Worm (Caenorhabditis elegans) whole organism, L3 larva: ENCODE measurements around the gene mec-4.
"Not testable (repeated sequence)": the region's sequence is repeated elsewhere in the genome, so short reads cannot be mapped to it uniquely, and the experiment has no call there.

Experiments
- R02D3.7 ChIP-seq: fragments of 150-350 bp; optimal IDR thresholded peaks from 2 replicates; lab custom pipeline; 2014; ENCODE audit warnings: missing biosample characterization, missing genetic modification characterization
- aly-2 ChIP-seq: fragments of 150-350 bp; optimal IDR thresholded peaks from 2 replicates; lab custom pipeline; 2014; ENCODE audit warnings: missing biosample characterization, missing genetic modification characterization
- ama-1 ChIP-seq: fragments of 150-350 bp; optimal IDR thresholded peaks from 2 replicates; lab custom pipeline; 2018
- ceh-16 ChIP-seq: sonication (generic microtip); optimal IDR thresholded peaks from 2 replicates; lab custom pipeline; 2017; ENCODE audit warnings: missing biosample characterization, missing genetic modification characterization
- ceh-82 ChIP-seq: fragments of 150-350 bp; optimal IDR thresholded peaks from 2 replicates; lab custom pipeline; 2014; ENCODE audit warnings: missing biosample characterization, missing genetic modification characterization
- ceh-9 ChIP-seq: sonication (generic microtip); optimal IDR thresholded peaks from 2 replicates; lab custom pipeline; 2018; ENCODE audit warnings: missing biosample characterization, missing genetic modification characterization
- daf-12 ChIP-seq: fragments of 150-350 bp; optimal IDR thresholded peaks from 2 replicates; lab custom pipeline; 2014; ENCODE audit warnings: missing biosample characterization, missing genetic modification reagents, missing genetic modification characterization
- egl-27 ChIP-seq: sonication (generic microtip); optimal IDR thresholded peaks from 4 replicates; lab custom pipeline; 2017; ENCODE audit warnings: missing biosample characterization, missing genetic modification reagents, missing genetic modification characterization
- egl-5 ChIP-seq: fragments of 150-350 bp; optimal IDR thresholded peaks from 2 replicates; lab custom pipeline; 2017; ENCODE audit warnings: missing biosample characterization, missing genetic modification reagents, missing genetic modification characterization, inconsistent platforms
- elt-2 ChIP-seq: sonication (generic microtip); optimal IDR thresholded peaks from 2 replicates; lab custom pipeline; 2016; ENCODE audit warnings: missing genetic modification reagents, mild to moderate bottlenecking, missing genetic modification characterization, missing compliant biosample characterization
- elt-3 ChIP-seq, 3 experiments: fragments of 150-350 bp in 1 of 3; sonication (generic microtip) in 2 of 3; optimal IDR thresholded peaks; 2 replicates in 2 of 3; 4 replicates in 1 of 3; lab custom pipeline; 2014 to 2017; ENCODE audit warnings: missing biosample characterization in 3 of 3, missing genetic modification characterization in 3 of 3
- eor-1 ChIP-seq, 2 experiments: fragments of 150-350 bp; optimal IDR thresholded peaks; 2 replicates each; lab custom pipeline; 2014 to 2018; ENCODE audit warnings: missing biosample characterization in 2 of 2, missing genetic modification characterization in 2 of 2
- fkh-10 ChIP-seq: sonication (generic microtip); optimal IDR thresholded peaks from 2 replicates; lab custom pipeline; 2017; ENCODE audit warnings: missing biosample characterization, missing genetic modification reagents, missing genetic modification characterization
- hmg-11 ChIP-seq: sonication (generic microtip); optimal IDR thresholded peaks from 2 replicates; lab custom pipeline; 2016; ENCODE audit warnings: missing genetic modification characterization, missing compliant biosample characterization
- jun-1 ChIP-seq: fragments of 150-350 bp; optimal IDR thresholded peaks from 2 replicates; lab custom pipeline; 2014; ENCODE audit warnings: missing biosample characterization, missing genetic modification reagents, missing genetic modification characterization
- lin-39 ChIP-seq: fragments of 150-350 bp; optimal IDR thresholded peaks from 2 replicates; lab custom pipeline; 2018; ENCODE audit warnings: missing biosample characterization, missing genetic modification reagents, missing genetic modification characterization
- lsy-12 ChIP-seq: sonication (generic microtip); optimal IDR thresholded peaks from 2 replicates; lab custom pipeline; 2016; ENCODE audit warnings: mild to moderate bottlenecking, missing genetic modification characterization, missing compliant biosample characterization
- mdl-1 ChIP-seq: fragments of 150-350 bp; optimal IDR thresholded peaks from 2 replicates; lab custom pipeline; 2014; ENCODE audit warnings: missing biosample characterization, missing genetic modification characterization
- mml-1 ChIP-seq: fragments of 150-350 bp; sonication (generic microtip); optimal IDR thresholded peaks from 3 replicates; lab custom pipeline; 2014; ENCODE audit warnings: missing biosample characterization, missing genetic modification characterization
- nfya-1 ChIP-seq: sonication (generic microtip); optimal IDR thresholded peaks from 2 replicates; lab custom pipeline; 2017; ENCODE audit warnings: missing genetic modification characterization, mild to moderate bottlenecking, missing compliant biosample characterization, antibody characterized with exemption, moderate library complexity; ENCODE audit not compliant: insufficient read depth
- nhr-11 ChIP-seq: fragments of 150-350 bp; optimal IDR thresholded peaks from 2 replicates; lab custom pipeline; 2014; ENCODE audit warnings: missing biosample characterization, missing genetic modification characterization
- nhr-23 ChIP-seq: fragments of 150-350 bp; optimal IDR thresholded peaks from 2 replicates; lab custom pipeline; 2014; ENCODE audit warnings: missing biosample characterization, missing genetic modification reagents, missing genetic modification characterization
- nhr-76 ChIP-seq: fragments of 150-350 bp; sonication (generic microtip); optimal IDR thresholded peaks from 5 replicates; lab custom pipeline; 2014; ENCODE audit warnings: missing biosample characterization, missing genetic modification characterization
- nhr-77 ChIP-seq: fragments of 150-350 bp; optimal IDR thresholded peaks from 2 replicates; lab custom pipeline; 2014; ENCODE audit warnings: missing biosample characterization, missing genetic modification characterization
- pha-4 ChIP-seq: fragments of 150-350 bp; optimal IDR thresholded peaks from 2 replicates; lab custom pipeline; 2014; ENCODE audit warnings: missing biosample characterization, missing genetic modification reagents, missing genetic modification characterization
- sea-2 ChIP-seq: fragments of 150-350 bp; sonication (generic microtip); optimal IDR thresholded peaks from 4 replicates; lab custom pipeline; 2014; ENCODE audit warnings: missing biosample characterization, missing genetic modification reagents, missing genetic modification characterization
- skn-1 ChIP-seq: fragments of 150-350 bp; optimal IDR thresholded peaks from 2 replicates; lab custom pipeline; 2014; ENCODE audit warnings: missing biosample characterization, missing genetic modification characterization
- tbx-2 ChIP-seq: sonication (generic microtip); optimal IDR thresholded peaks from 2 replicates; lab custom pipeline; 2016; ENCODE audit warnings: mild to moderate bottlenecking, missing genetic modification characterization, missing compliant biosample characterization
- unc-39 ChIP-seq: sonication (generic microtip); optimal IDR thresholded peaks from 4 replicates; lab custom pipeline; 2017; ENCODE audit warnings: missing biosample characterization, missing genetic modification characterization
- unc-62 ChIP-seq: fragments of 150-350 bp; sonication (generic microtip); optimal IDR thresholded peaks from 4 replicates; lab custom pipeline; 2014; ENCODE audit warnings: missing biosample characterization, missing genetic modification reagents, missing genetic modification characterization
- zag-1 ChIP-seq: fragments of 150-350 bp; optimal IDR thresholded peaks from 2 replicates; lab custom pipeline; 2014; ENCODE audit warnings: missing biosample characterization, missing genetic modification characterization
- ztf-4 ChIP-seq: fragments of 150-350 bp; optimal IDR thresholded peaks from 2 replicates; lab custom pipeline; 2014; ENCODE audit warnings: missing biosample characterization, missing genetic modification characterization

Gene mec-4

DNA sequence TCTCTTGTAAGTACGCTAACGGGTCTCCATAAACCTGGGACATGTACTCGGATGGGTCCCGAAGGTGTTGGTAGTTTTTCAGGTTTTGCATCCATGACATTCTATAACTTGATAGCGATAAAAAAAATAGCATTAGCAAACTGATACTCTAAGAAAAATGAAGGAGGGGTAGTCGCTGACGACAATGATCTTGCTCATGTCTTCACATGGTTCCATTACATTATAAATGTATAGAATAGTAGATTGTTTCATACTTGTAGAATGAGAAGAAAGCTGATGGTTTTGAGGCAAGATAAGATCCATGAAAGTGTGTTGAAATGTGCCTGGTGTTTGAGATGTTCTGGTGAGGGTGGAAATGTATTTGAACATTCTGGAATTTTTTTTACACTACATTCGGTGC lies at the start of gene mec-4:
Gene mec-4 (minus strand): TSS at position 101 of the 400 bp plus-strand sequence.
- TF ChIP-seq nfya-1 (tag; lab: Kevin White, UChicago), result no peak
- TF ChIP-seq aly-2, result no peak
- no peak for TF ChIP-seq elt-3 (tag; optimal IDR thresholded peaks at IDR 0.05; lab: Kevin White, UChicago)
- TF ChIP-seq jun-1 (tag; lab: Kevin White, UChicago), result no peak
- no peak for TF ChIP-seq hmg-11 (tag; lab: Kevin White, UChicago)
- TF ChIP-seq egl-27 (tag; lab: Kevin White, UChicago), result no peak
- TF ChIP-seq, all 47 proteins: peak for 0

DNA sequence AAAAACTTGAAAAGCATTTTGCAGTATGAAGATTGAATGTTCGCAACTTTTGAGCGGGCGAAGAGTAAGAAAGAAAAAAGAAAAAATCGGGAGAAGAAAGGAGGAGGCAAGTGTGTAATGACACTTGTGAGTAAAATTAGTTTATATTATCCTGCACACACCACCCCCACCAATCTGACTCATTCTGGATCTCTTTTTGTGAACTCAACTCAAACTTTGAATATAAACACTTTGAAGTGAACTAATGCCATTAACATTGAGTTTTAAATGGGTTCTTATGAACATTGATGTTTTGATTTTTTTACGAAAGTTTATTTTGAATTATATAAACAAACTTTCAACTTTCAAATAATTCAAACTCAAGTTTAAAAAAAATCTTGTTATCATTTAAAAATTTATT lies 38.0 kb upstream of the mec-4 start, which contains the start of gene F41G4.8:
Gene F41G4.8 (minus strand): TSS at position 101 of the 400 bp plus-strand sequence.
- no peak for TF ChIP-seq ama-1
- no peak for TF ChIP-seq mdl-1 (tag; lab: Kevin White, UChicago)
- TF ChIP-seq pha-4 (tag; lab: Kevin White, UChicago), result no peak
- TF ChIP-seq egl-5, result no peak
- no peak for TF ChIP-seq hmg-11 (tag; lab: Kevin White, UChicago)

DNA sequence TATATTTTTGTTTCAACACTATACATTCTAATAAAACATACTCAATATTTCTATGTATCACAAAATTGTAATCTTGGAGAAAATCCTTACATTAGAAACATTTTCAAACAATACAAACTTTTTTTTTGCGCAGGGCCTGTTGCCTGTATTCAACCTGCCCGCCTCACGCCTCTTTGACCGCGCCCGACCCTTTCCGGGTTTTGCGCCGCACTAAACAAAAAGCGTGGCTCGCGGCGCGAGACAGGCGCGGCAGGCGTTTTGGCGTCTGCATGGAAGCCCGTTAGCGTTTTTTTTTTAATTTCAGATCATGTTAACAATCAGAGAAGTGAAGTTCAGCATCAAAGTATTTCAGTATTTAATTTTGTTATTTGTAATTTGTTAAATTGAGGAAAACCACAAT lies 36.0 kb upstream of the mec-4 start:
- no peak for TF ChIP-seq R02D3.7 (tag; lab: Kevin White, UChicago)

DNA sequence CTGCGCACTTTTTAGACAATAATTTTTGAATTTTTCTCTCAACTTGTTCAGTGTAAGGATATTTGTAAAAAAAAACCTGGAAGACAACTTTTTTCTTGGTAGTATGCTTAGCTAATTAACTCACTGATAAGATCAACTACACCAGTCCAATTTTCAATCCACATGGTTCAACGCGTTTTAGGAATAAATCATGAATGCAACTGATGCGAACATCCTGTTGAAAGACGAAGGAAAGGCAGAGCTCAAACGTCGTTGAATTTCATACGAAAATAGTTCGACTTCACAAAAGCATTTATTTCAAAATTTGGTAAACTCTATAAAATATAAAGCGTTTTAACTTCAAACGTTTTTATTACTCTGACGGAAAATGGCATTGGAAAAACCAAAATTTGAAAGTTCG lies 33.8 kb upstream of the mec-4 start, which contains the start of gene dyla-1:
Gene dyla-1 (plus strand): TSS at position 301 of the 400 bp plus-strand sequence.
- no peak for TF ChIP-seq ama-1
- TF ChIP-seq daf-12 (tag; lab: Kevin White, UChicago), result no peak
- TF ChIP-seq egl-5, result no peak
- TF ChIP-seq unc-39 (tag; lab: Kevin White, UChicago), result no peak
- no peak for TF ChIP-seq ceh-9 (tag; lab: Kevin White, UChicago)
- no peak for TF ChIP-seq mml-1 (tag; lab: Kevin White, UChicago)
- no peak for TF ChIP-seq ztf-4 (tag; lab: Kevin White, UChicago)
- no peak for TF ChIP-seq skn-1 (tag; lab: Kevin White, UChicago)
- TF ChIP-seq jun-1 (tag; lab: Kevin White, UChicago), result no peak
- no peak for TF ChIP-seq zag-1 (tag; lab: Kevin White, UChicago)
- TF ChIP-seq fkh-10 (GFP tag; lab: Kevin White, UChicago), result no peak
- no peak for TF ChIP-seq pha-4 (tag; lab: Kevin White, UChicago)
- no peak for TF ChIP-seq eor-1 (tag; optimal IDR thresholded peaks at IDR 0.05; lab: Kevin White, UChicago)
- no peak for TF ChIP-seq nfya-1 (tag; lab: Kevin White, UChicago)
- TF ChIP-seq nhr-77 (tag; lab: Kevin White, UChicago), result no peak
- no peak for TF ChIP-seq aly-2
- TF ChIP-seq R02D3.7 (tag; lab: Kevin White, UChicago), result no peak
- TF ChIP-seq nhr-11 (tag; lab: Kevin White, UChicago), result no peak
- no peak for TF ChIP-seq ceh-16 (tag; lab: Kevin White, UChicago)
- TF ChIP-seq hmg-11 (tag; lab: Kevin White, UChicago), result no peak

DNA sequence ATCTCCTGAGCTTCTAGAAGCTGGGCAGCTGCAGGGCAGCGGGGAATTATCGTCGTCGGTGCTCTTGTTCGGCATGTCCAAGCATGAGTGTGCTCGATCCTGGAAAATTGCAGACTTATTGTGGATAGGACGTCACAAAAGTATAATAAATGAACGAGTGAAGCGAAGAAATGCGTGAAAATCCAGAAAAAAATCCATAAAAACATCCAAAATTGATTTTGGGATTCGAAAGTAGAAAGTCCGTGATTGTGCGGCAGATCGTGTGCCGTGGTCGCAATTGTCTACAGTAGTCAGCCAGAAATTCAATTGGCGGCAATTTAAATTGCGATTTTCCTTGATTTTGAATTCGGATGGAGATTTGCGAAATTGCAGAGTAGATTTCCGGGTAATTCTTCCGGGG lies 29.4 kb upstream of the mec-4 start, which contains the start of gene F41G4.7:
Gene F41G4.7 (minus strand): TSS at position 101 of the 400 bp plus-strand sequence.
- TF ChIP-seq elt-2 (no peak), R02D3.7 (tag; lab: Kevin White, UChicago) (no peak), nhr-11 (tag; lab: Kevin White, UChicago) (no peak), aly-2 (no peak), sea-2 (GFP tag; lab: Kevin White, UChicago) (no peak), unc-62 (GFP tag; lab: Kevin White, UChicago) (no peak), ceh-9 (tag; lab: Kevin White, UChicago) (no peak), egl-27 (tag; lab: Kevin White, UChicago) (no peak)

DNA sequence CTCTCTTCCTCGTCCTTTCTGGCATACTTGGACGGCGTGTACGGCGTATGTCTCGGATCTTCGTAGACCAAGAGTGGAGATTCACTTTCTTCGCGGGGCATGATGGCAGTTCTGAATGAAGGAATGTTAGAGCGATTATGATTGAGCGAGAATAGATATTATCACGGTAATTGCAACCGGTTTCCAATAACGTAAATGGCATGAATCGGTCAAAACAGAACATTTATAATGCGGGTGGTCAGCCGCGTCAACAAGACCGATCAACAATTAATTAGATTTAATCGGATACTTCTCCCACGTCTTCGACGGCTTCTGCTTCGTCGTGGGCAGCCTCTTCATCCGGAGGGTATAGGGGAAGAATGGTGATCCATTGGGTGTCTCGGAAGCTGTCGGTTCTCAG lies 27.8 kb upstream of the mec-4 start, which contains the start of gene F41G4.13:
Gene F41G4.13 (minus strand): TSS at position 101 of the 400 bp plus-strand sequence.
- not testable (repeated sequence) for TF ChIP-seq nhr-23, nfya-1, ceh-82 (tag; lab: Kevin White, UChicago)

DNA sequence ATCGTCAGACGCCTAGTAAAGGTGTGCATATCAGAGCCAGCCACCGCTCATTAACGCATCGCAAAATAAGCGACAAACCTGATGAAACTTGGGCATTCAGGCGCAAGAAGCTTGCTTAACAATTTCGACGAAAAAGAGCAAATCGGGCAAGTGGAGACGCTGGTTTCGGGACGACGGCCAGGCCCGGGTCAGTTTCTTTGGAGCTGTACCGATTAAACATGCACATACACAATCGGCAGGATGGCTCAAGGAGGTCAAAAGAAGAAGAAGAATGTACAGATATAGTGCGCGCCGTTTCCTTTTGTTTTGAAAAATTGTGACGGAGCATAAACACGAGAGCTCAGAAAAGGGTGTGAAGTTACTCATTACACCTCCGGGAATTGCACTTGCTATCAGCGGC lies 19.6 kb upstream of the mec-4 start:
- no peak for TF ChIP-seq nhr-76
- TF ChIP-seq lsy-12 (tag; lab: Kevin White, UChicago), result no peak
- no peak for TF ChIP-seq egl-27 (tag; lab: Kevin White, UChicago)
- no peak for TF ChIP-seq unc-62 (GFP tag; lab: Kevin White, UChicago)
- TF ChIP-seq mdl-1 (tag; lab: Kevin White, UChicago), result no peak
- no peak for TF ChIP-seq R02D3.7 (tag; lab: Kevin White, UChicago)
- TF ChIP-seq sea-2 (GFP tag; lab: Kevin White, UChicago), result no peak
- TF ChIP-seq nhr-77 (tag; lab: Kevin White, UChicago), result no peak
- TF ChIP-seq tbx-2 (tag; lab: Kevin White, UChicago), result no peak
- TF ChIP-seq nfya-1 (tag; lab: Kevin White, UChicago), result no peak
- TF ChIP-seq elt-2, result no peak
- no peak for TF ChIP-seq ztf-4 (tag; lab: Kevin White, UChicago)
- TF ChIP-seq lin-39 (tag; lab: Kevin White, UChicago), result no peak
- TF ChIP-seq zag-1 (tag; lab: Kevin White, UChicago), result no peak
- TF ChIP-seq unc-39 (tag; lab: Kevin White, UChicago), result no peak
